Fruit fly (Drosophila melanogaster): Measurements from ENCODE around the gene CG10508.

DNA sequence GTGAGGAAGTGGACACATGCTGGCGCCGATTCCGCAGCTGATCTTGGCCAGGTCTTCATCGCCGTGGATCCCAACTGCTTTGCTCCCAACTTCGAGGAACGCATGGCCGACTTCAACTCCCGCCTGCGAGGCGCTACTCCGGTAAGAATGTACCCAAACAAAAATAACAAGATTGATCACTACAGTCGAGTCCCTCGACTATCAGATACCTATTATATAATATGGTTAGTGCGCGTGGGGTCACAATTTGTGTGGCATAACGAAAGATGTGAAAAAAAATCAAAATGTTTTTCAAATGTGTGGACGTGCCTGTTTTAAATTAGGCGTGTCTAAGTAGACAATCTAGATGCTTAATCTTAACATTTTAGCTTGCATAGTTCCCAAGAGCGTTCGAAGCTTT lies 3.5 kb upstream of the CG10508 start:
- no peak for TF ChIP-seq foxo (GFP tag; optimal IDR thresholded peaks at IDR 0.05)
- no peak for TF ChIP-seq Sp1 (GFP tag; optimal IDR thresholded peaks at IDR 0.05)
- no peak for TF ChIP-seq GATAd (GFP tag; optimal IDR thresholded peaks at IDR 0.05)
- TF ChIP-seq CrebA (GFP tag; optimal IDR thresholded peaks at IDR 0.05; ENCODE audit: borderline replicate concordance): no peak
- no peak for TF ChIP-seq Mio (GFP tag; optimal IDR thresholded peaks at IDR 0.05)
- no peak for TF ChIP-seq Hr78 (GFP tag; optimal IDR thresholded peaks at IDR 0.05)
- no peak for TF ChIP-seq pan (optimal IDR thresholded peaks at IDR 0.05)
- no peak for TF ChIP-seq Vsx2 (GFP tag; optimal IDR thresholded peaks at IDR 0.05; ENCODE audit: partially characterized antibody)
- TF ChIP-seq rgr (GFP tag; optimal IDR thresholded peaks at IDR 0.05): no peak
- no peak for TF ChIP-seq psq (GFP tag; optimal IDR thresholded peaks at IDR 0.05)
- TF ChIP-seq h (GFP tag; optimal IDR thresholded peaks at IDR 0.05): no peak
- no peak for TF ChIP-seq Hr83 (GFP tag; optimal IDR thresholded peaks at IDR 0.05; ENCODE audit: poor library complexity, severe bottlenecking)
- no peak for TF ChIP-seq Abd-B (GFP tag; optimal IDR thresholded peaks at IDR 0.05)
- no peak for TF ChIP-seq CG9705 (GFP tag; optimal IDR thresholded peaks at IDR 0.05)

Data from whole organism, wandering third instar larva.